Worm (Caenorhabditis elegans) whole organism, young adult: Measurements from ENCODE around the gene gpa-9.

ENCODE experiments used
- B0261.1 ChIP-seq: sonication (generic microtip); optimal IDR thresholded peaks from 2 replicates; lab custom pipeline; 2016; ENCODE audit warnings: mild to moderate bottlenecking, missing genetic modification characterization, moderate library complexity, missing compliant biosample characterization
- F10E7.11 ChIP-seq: sonication (generic microtip); optimal IDR thresholded peaks from 2 replicates; lab custom pipeline; 2017; ENCODE audit warnings: mild to moderate bottlenecking, missing genetic modification characterization, moderate library complexity, missing compliant biosample characterization
- F23B12.7 ChIP-seq: sonication (generic microtip); optimal IDR thresholded peaks from 2 replicates; lab custom pipeline; 2017; ENCODE audit warnings: missing genetic modification characterization, mild to moderate bottlenecking, missing compliant biosample characterization, antibody characterized with exemption, moderate library complexity; ENCODE audit not compliant: insufficient read depth
- F33H1.4 ChIP-seq: fragments of 200-800 bp; sonication (Bioruptor generic); IDR thresholded peaks from 2 replicates; pipeline ENCODE4 v1.3.6; 2022; ENCODE audit warnings: missing genetic modification reagents, missing genetic modification characterization, missing compliant biosample characterization
- F37B4.10 ChIP-seq: fragments of 200-800 bp; sonication (Bioruptor generic); IDR thresholded peaks from 2 replicates; pipeline ENCODE4 v1.3.6; 2022; ENCODE audit warnings: missing genetic modification characterization, missing compliant biosample characterization
- K12H6.12 ChIP-seq: fragments of 200-800 bp; sonication (Bioruptor generic); optimal IDR thresholded peaks from 2 replicates; lab custom pipeline; 2018; ENCODE audit warnings: mild to moderate bottlenecking, missing genetic modification characterization, missing compliant biosample characterization
- T07F8.4 ChIP-seq: sonication (generic microtip); optimal IDR thresholded peaks from 2 replicates; lab custom pipeline; 2016; ENCODE audit warnings: mild to moderate bottlenecking, missing genetic modification characterization, moderate library complexity, missing compliant biosample characterization
- Y53F4B.3 ChIP-seq: fragments of 200-800 bp; sonication (Bioruptor generic); IDR thresholded peaks from 2 replicates; pipeline ENCODE4 v1.3.6; 2022; ENCODE audit warnings: missing genetic modification reagents, missing genetic modification characterization, missing compliant biosample characterization
- Y56A3A.18 ChIP-seq: fragments of 200-800 bp; sonication (Bioruptor generic); IDR thresholded peaks from 2 replicates; pipeline ENCODE4 v1.3.6; 2022; ENCODE audit warnings: missing genetic modification reagents, missing genetic modification characterization, missing compliant biosample characterization
- Y67H2A.10 ChIP-seq: fragments of 200-800 bp; sonication (Bioruptor generic); conservative IDR thresholded peaks from 2 replicates; pipeline ENCODE4 v1.3.6; 2022; ENCODE audit warnings: missing genetic modification reagents, missing genetic modification characterization, missing compliant biosample characterization
- ama-1 ChIP-seq, 3 experiments: fragments of 150-350 bp in 1 of 3; sonication (generic microtip) in 2 of 3; optimal IDR thresholded peaks; 2 replicates each; lab custom pipeline; 2014 to 2018; ENCODE audit warnings: missing biosample characterization in 2 of 3, missing genetic modification characterization in 2 of 3, missing genetic modification reagents in 2 of 3
- atf-7 ChIP-seq: sonication (generic microtip); optimal IDR thresholded peaks from 2 replicates; lab custom pipeline; 2017; ENCODE audit warnings: mild to moderate bottlenecking, missing genetic modification characterization, missing compliant biosample characterization
- attf-3 ChIP-seq: fragments of 200-800 bp; sonication (Bioruptor generic); conservative IDR thresholded peaks from 2 replicates; pipeline ENCODE4 v1.3.6; 2022; ENCODE audit warnings: missing genetic modification reagents, missing genetic modification characterization, missing compliant biosample characterization
- attf-5 ChIP-seq: fragments of 200-800 bp; sonication (Bioruptor generic); optimal IDR thresholded peaks from 2 replicates; lab custom pipeline; 2018; ENCODE audit warnings: mild to moderate bottlenecking, missing genetic modification characterization, missing compliant biosample characterization
- cebp-1 ChIP-seq, 2 experiments: fragments of 200-800 bp in 1 of 2; sonication (Bioruptor generic) in 1 of 2; sonication (generic microtip) in 1 of 2; IDR thresholded peaks in 1 of 2; optimal IDR thresholded peaks in 1 of 2; 2 replicates each; pipeline versions ENCODE4 v1.3.6 to Lab custom; 2017 to 2022; ENCODE audit warnings: missing compliant biosample characterization in 2 of 2, missing genetic modification characterization in 2 of 2, mild to moderate bottlenecking in 1 of 2, missing genetic modification reagents in 1 of 2, moderate library complexity in 1 of 2
- ceh-100 ChIP-seq: fragments of 200-800 bp; sonication (Bioruptor generic); IDR thresholded peaks from 2 replicates; pipeline ENCODE4 v1.3.6; 2022; ENCODE audit warnings: missing genetic modification reagents, missing genetic modification characterization, missing compliant biosample characterization
- ceh-27 ChIP-seq: fragments of 200-800 bp; sonication (Bioruptor generic); optimal IDR thresholded peaks from 2 replicates; lab custom pipeline; 2018; ENCODE audit warnings: mild to moderate bottlenecking, missing genetic modification characterization, moderate library complexity, missing compliant biosample characterization
- chd-7 ChIP-seq: sonication (generic microtip); optimal IDR thresholded peaks from 2 replicates; lab custom pipeline; 2016; ENCODE audit warnings: mild to moderate bottlenecking, missing genetic modification characterization, moderate library complexity, missing compliant biosample characterization
- die-1 ChIP-seq: sonication (generic microtip); optimal IDR thresholded peaks from 2 replicates; lab custom pipeline; 2016; ENCODE audit warnings: missing genotype, mild to moderate bottlenecking, missing genetic modification characterization, missing compliant biosample characterization
- dpl-1 ChIP-seq: fragments of 150-350 bp; optimal IDR thresholded peaks from 2 replicates; lab custom pipeline; 2014; ENCODE audit warnings: missing biosample characterization, missing genetic modification reagents, missing genetic modification characterization
- egl-18 ChIP-seq: fragments of 200-800 bp; sonication (Bioruptor generic); IDR thresholded peaks from 2 replicates; pipeline ENCODE4 v1.3.6; 2022; ENCODE audit warnings: missing genetic modification reagents, missing genetic modification characterization, missing compliant biosample characterization
- ets-4 ChIP-seq: fragments of 200-800 bp; sonication (Bioruptor generic); optimal IDR thresholded peaks from 2 replicates; lab custom pipeline; 2018; ENCODE audit warnings: mild to moderate bottlenecking, missing genetic modification characterization, missing compliant biosample characterization
- hsf-1 ChIP-seq: fragments of 200-800 bp; sonication (Bioruptor generic); IDR thresholded peaks from 2 replicates; pipeline ENCODE4 v1.3.6; 2022; ENCODE audit warnings: missing genetic modification reagents, missing genetic modification characterization, missing compliant biosample characterization
- lag-1 ChIP-seq: fragments of 200-800 bp; sonication (Bioruptor generic); IDR thresholded peaks from 2 replicates; pipeline ENCODE4 v1.3.6; 2022; ENCODE audit warnings: missing genetic modification reagents, missing genetic modification characterization, missing compliant biosample characterization
- lin-26 ChIP-seq: fragments of 200-800 bp; sonication (Bioruptor generic); IDR thresholded peaks from 2 replicates; pipeline ENCODE4 v1.3.6; 2022; ENCODE audit warnings: missing genetic modification reagents, missing genetic modification characterization, missing compliant biosample characterization
- lin-54 ChIP-seq: fragments of 200-800 bp; sonication (Bioruptor generic); optimal IDR thresholded peaks from 2 replicates; lab custom pipeline; 2018; ENCODE audit warnings: mild to moderate bottlenecking, missing genetic modification characterization, missing compliant biosample characterization
- madf-10 ChIP-seq: sonication (generic microtip); optimal IDR thresholded peaks from 2 replicates; lab custom pipeline; 2016; ENCODE audit warnings: mild to moderate bottlenecking, missing genetic modification characterization, missing compliant biosample characterization
- nhr-27 ChIP-seq: fragments of 200-800 bp; sonication (Bioruptor generic); optimal IDR thresholded peaks from 2 replicates; lab custom pipeline; 2018; ENCODE audit warnings: mild to moderate bottlenecking, missing genetic modification characterization, moderate library complexity, missing compliant biosample characterization
- pha-4 ChIP-seq: fragments of 150-350 bp; sonication (generic microtip); optimal IDR thresholded peaks from 2 replicates; lab custom pipeline; 2014; ENCODE audit warnings: missing biosample characterization, missing genetic modification reagents, missing genetic modification characterization
- sdz-38 ChIP-seq: sonication (generic microtip); optimal IDR thresholded peaks from 2 replicates; lab custom pipeline; 2016; ENCODE audit warnings: missing genotype, missing genetic modification characterization, missing compliant biosample characterization
- snpc-1.3 ChIP-seq: sonication (generic microtip); optimal IDR thresholded peaks from 2 replicates; lab custom pipeline; 2017; ENCODE audit warnings: missing genetic modification characterization, mild to moderate bottlenecking, missing compliant biosample characterization, antibody characterized with exemption, moderate library complexity, missing genotype, missing genetic modification reagents; ENCODE audit not compliant: insufficient read depth
- somi-1 ChIP-seq: fragments of 200-800 bp; sonication (Bioruptor generic); optimal IDR thresholded peaks from 2 replicates; lab custom pipeline; 2018; ENCODE audit warnings: mild to moderate bottlenecking, missing genetic modification characterization, missing compliant biosample characterization
- tbp1 ChIP-seq: fragments of 200-800 bp; sonication (Bioruptor generic); optimal IDR thresholded peaks from 2 replicates; lab custom pipeline; 2018; ENCODE audit warnings: mild to moderate bottlenecking, missing genetic modification characterization, missing compliant biosample characterization
- tlf-1 ChIP-seq: fragments of 200-800 bp; sonication (Bioruptor generic); optimal IDR thresholded peaks from 2 replicates; lab custom pipeline; 2018; ENCODE audit warnings: mild to moderate bottlenecking, missing genetic modification characterization, missing compliant biosample characterization
- xnd-1 ChIP-seq: sonication (generic microtip); optimal IDR thresholded peaks from 2 replicates; lab custom pipeline; 2016; ENCODE audit warnings: missing genotype, missing genetic modification reagents, missing genetic modification characterization, missing compliant biosample characterization

gpa-9 gene

ce11 chrV:12679292-12679691, 30.2 kb upstream of the gpa-9 start:
- TF ChIP-seq F23B12.7 (tag; lab: Kevin White, UChicago) (no peak), madf-10 (no peak), sdz-38 (tag; lab: Kevin White, UChicago) (no peak), Y53F4B.3 (no peak), F10E7.11 (tag; lab: Kevin White, UChicago) (no peak), B0261.1 (tag; lab: Kevin White, UChicago) (no peak), lag-1 (no peak), chd-7 (tag; lab: Kevin White, UChicago) (no peak), snpc-1.3 (no peak), tlf-1 (GFP tag; lab: Kevin White, UChicago) (no peak), K12H6.12 (tag; lab: Kevin White, UChicago) (no peak), lin-26 (no peak), attf-3 (GFP tag; lab: Robert Waterston, UW) (no peak), tbp1 (GFP tag; lab: Kevin White, UChicago) (no peak), cebp-1 (GFP tag; IDR thresholded peaks at IDR 0.05; lab: Robert Waterston, UW) (no peak), cebp-1 (tag; optimal IDR thresholded peaks at IDR 0.05; lab: Kevin White, UChicago) (no peak), attf-5 (GFP tag; lab: Kevin White, UChicago) (no peak), atf-7 (no peak)

DNA sequence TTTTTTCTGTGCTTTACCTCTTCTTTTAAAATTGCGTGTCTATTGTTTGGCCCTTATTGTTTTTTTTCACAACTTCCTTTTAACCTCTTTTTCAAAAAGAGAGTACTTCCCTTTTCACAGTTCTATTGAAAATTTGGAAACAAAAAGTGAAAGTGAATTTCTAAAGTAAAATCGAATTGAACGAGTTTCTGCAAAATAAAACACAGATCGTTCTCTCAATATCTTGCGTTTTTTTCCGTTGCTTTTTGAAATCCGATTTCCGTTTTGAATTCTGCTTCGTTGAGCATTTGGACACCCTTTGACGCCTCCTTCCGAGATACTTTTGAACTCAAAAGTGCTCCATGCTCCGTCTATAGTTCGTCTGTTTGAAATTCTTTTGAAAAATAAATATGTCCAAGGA, 27.2 kb upstream of the gpa-9 start:
- TF ChIP-seq T07F8.4 (tag; lab: Kevin White, UChicago) (no peak), xnd-1 (tag; lab: Kevin White, UChicago) (no peak), F37B4.10 (GFP tag; lab: Robert Waterston, UW) (no peak), hsf-1 (GFP tag; lab: Robert Waterston, UW) (no peak), ets-4 (GFP tag; lab: Kevin White, UChicago) (no peak), die-1 (tag; lab: Kevin White, UChicago) (no peak), ceh-100 (no peak), pha-4 (tag; lab: Kevin White, UChicago) (no peak), tbp1 (GFP tag; lab: Kevin White, UChicago) (no peak)

DNA sequence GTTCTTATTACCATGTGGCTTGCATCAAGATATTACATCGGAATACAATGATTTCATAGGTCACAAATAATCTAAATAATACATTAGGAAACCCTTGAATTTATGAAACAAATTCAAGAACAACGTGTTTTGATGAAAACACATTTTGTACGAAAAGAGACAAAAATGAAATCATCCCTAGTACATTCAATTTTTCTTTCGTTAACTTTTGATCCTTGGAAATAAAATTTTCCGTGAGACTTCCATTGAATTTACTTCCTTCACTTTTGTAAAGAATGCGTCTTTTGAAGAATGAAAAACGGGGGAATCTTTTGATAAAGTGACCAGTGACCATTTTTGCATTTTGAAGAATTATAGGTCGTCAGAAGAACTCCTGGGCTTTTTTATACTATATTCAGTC, 24.6 kb upstream of the gpa-9 start:
- TF ChIP-seq sdz-38 (tag; lab: Kevin White, UChicago): no peak
- no peak for TF ChIP-seq nhr-27 (tag; lab: Kevin White, UChicago)
- TF ChIP-seq ama-1 (optimal IDR thresholded peaks at IDR 0.05; lab: Kevin White, UChicago): no peak
- TF ChIP-seq ama-1 (GFP tag; optimal IDR thresholded peaks at IDR 0.05; lab: Kevin White, UChicago): no peak
- no peak for TF ChIP-seq somi-1 (GFP tag; lab: Kevin White, UChicago)
- TF ChIP-seq F33H1.4 (GFP tag; lab: Robert Waterston, UW): no peak
- TF ChIP-seq ceh-27 (GFP tag; lab: Kevin White, UChicago): no peak
- no peak for TF ChIP-seq Y67H2A.10 (GFP tag; lab: Robert Waterston, UW)
- TF ChIP-seq cebp-1 (GFP tag; IDR thresholded peaks at IDR 0.05; lab: Robert Waterston, UW): no peak
- TF ChIP-seq cebp-1 (tag; optimal IDR thresholded peaks at IDR 0.05; lab: Kevin White, UChicago): no peak
- no peak for TF ChIP-seq dpl-1 (GFP tag; lab: Kevin White, UChicago)
- no peak for TF ChIP-seq lin-54 (GFP tag; lab: Kevin White, UChicago)
- TF ChIP-seq F37B4.10 (GFP tag; lab: Robert Waterston, UW): no peak
- TF ChIP-seq egl-18: no peak
- no peak for TF ChIP-seq Y56A3A.18
- TF ChIP-seq ets-4 (GFP tag; lab: Kevin White, UChicago): no peak
